Fruit fly (Drosophila melanogaster) whole organism, wandering third instar larva: Measurements from ENCODE around the gene CG14280.

Source experiments
- CG32264 ChIP-seq: fragments of 200-800 bp; sonication (Bioruptor generic); optimal IDR thresholded peaks from 2 replicates; lab custom pipeline; 2016; ENCODE audit warnings: missing biosample characterization, missing genetic modification characterization
- Dif ChIP-seq: fragments of 200-275, 200-300 bp; sonication (Bioruptor generic); optimal IDR thresholded peaks from 2 replicates; lab custom pipeline; 2018; ENCODE audit warnings: missing biosample characterization, missing genetic modification characterization; ENCODE audit not compliant: partially characterized antibody
- GATAd ChIP-seq: sonication (Bioruptor generic); optimal IDR thresholded peaks from 2 replicates; lab custom pipeline; 2016; ENCODE audit warnings: missing biosample characterization, missing genetic modification characterization
- Mio ChIP-seq: sonication (Bioruptor generic); optimal IDR thresholded peaks from 2 replicates; lab custom pipeline; 2016; ENCODE audit warnings: missing biosample characterization, missing genetic modification characterization
- dmrt93B ChIP-seq: fragments of 200-800 bp; sonication (Bioruptor generic); optimal IDR thresholded peaks from 2 replicates; lab custom pipeline; 2018; ENCODE audit warnings: missing biosample characterization, mild to moderate bottlenecking, missing genetic modification characterization
- ey ChIP-seq: fragments of 200-800 bp; sonication (Bioruptor generic); optimal IDR thresholded peaks from 2 replicates; lab custom pipeline; 2016; ENCODE audit warnings: missing biosample characterization, missing genetic modification characterization
- jim ChIP-seq: fragments of 175-275, 200-325 bp; sonication (Bioruptor generic); optimal IDR thresholded peaks from 2 replicates; lab custom pipeline; 2016; ENCODE audit warnings: missing biosample characterization, mild to moderate bottlenecking, missing genetic modification characterization
- pan ChIP-seq: fragments of >200 bp; optimal IDR thresholded peaks from 2 replicates; lab custom pipeline; 2017
- psq ChIP-seq: fragments of 200-800 bp; sonication (Bioruptor generic); optimal IDR thresholded peaks from 3 replicates; lab custom pipeline; 2017; ENCODE audit warnings: missing biosample characterization, mild to moderate bottlenecking, missing genetic modification characterization, moderate library complexity
- sage ChIP-seq: fragments of 200-800 bp; sonication (Bioruptor generic); optimal IDR thresholded peaks from 2 replicates; lab custom pipeline; 2016; ENCODE audit warnings: missing biosample characterization, mild to moderate bottlenecking, missing genetic modification characterization
- usp ChIP-seq: fragments of >200 bp; optimal IDR thresholded peaks from 2 replicates; lab custom pipeline; 2017; ENCODE audit warnings: missing biosample characterization, missing genetic modification characterization

DNA sequence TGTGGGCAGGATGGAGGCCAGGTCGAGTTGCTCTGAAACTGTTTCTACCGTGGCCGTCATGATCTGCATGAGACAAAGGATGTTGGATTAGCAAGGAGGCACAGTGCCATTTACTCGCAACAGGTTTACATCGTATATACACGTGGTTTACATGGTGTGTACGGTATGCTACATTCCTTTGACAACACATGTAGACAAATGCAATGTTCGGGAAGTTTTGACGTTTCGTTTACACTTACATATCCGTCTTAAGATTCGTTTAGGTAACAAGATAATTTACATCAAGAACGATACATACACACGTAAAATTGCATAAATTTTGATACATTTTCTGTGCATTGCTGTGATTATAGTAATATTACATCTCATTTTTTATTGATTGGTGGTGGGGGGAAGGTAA lies 17.6 kb upstream of the CG14280 start:
- TF ChIP-seq CG32264 (GFP tag; lab: Kevin White, UChicago) (no peak), GATAd (GFP tag; lab: Kevin White, UChicago) (no peak), usp (no peak), sage (GFP tag; lab: Kevin White, UChicago) (no peak), psq (GFP tag; lab: Kevin White, UChicago) (no peak), dmrt93B (GFP tag; lab: Kevin White, UChicago) (no peak), Dif (GFP tag; lab: Kevin White, UChicago) (no peak), Mio (GFP tag; lab: Kevin White, UChicago) (no peak), pan (lab: Kevin White, UChicago) (no peak), jim (no peak), ey (GFP tag; lab: Kevin White, UChicago) (no peak)
